Fruit fly (Drosophila melanogaster) S2 (cell line): Measurements from ENCODE around the gene CG42780.

ENCODE experiments used
- CG8478 ChIP-seq: fragments of >200 bp; optimal IDR thresholded peaks from 2 replicates; lab custom pipeline; 2018
- CTCF ChIP-seq, 2 experiments: fragments of >200 bp; optimal IDR thresholded peaks; 2 replicates each; lab custom pipeline; 2018

The CG42780 gene

DNA sequence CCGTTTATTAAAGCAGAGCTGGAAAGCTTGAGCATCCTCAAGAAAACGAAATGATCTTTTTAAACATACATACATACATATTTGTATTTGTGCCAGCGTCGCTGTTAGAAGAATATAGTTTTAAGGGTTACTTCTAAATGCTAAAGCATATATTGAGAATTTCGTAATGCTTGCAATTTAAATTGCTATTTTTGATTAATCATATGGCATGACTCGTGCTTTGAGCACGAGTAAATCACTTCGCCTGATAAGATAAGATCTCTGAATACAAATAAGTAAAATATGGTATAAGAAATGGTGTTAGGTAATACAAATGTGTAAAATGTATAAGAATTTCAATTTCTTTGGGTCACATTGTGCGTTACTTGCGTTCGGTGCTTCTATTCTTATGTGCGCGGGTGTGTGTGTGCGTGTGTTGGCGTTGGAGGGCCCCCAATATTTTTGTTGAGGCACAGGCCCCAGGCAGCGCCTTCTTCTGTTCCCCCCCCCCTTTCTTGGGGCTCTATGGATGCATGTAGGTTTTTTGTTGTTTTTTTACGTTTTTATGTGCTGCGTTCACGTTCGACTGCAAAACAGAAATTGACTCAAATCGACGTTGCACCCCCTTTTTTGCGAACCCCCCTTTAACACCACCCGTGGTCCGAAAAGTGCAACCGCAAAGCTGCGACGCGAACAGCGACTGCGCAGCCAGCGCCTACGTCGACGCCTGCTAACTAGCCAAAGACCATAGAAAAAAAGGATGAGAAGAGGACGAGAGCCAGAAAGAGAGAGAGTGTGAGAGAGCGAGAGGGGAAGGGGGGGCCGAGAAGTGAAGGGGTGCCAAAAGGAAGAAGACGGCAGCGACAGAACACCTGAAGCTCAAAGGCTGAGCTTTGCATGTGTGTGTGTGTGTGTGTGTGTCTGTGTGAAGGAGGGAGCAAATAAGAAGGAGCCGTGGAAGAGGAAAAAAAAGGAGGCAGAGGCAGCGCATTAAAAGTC lies 30.4 kb downstream of the CG42780 start:
- TF ChIP-seq CG8478 (lab: Kevin White, UChicago) (no peak), CTCF (optimal IDR thresholded peaks at IDR 0.05; lab: Kevin White, UChicago) (no peak)

DNA sequence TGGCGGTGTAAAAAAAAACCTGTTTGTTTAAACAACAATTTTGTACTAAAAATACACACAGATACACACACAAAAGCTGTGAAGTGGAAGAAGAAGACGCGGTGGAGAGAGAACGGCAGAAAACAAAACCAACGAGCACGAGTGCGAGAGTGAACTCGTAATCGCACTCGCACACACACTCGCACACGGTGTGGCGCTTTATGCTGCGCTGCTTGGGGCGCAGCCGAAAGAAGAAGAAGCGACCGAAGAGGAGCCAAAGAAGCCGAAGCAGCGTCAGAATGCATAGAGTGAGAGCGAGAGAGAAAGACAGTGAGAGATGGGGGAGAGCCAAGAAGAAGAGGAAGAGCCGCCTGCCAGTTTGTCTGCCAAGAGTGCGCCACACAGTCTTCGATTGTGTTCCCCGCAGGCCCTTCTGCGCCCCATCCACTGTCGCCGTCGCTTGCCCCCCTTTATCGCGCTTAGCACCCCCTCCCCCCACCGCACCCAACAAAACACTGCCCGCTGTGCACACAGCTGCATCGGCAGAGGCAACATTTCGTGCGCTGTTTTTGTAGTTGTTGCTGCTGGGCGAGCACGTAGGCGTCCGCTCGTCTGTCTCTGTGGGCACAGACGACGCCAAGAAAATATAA lies 31.2 kb downstream of the CG42780 start:
- no peak for TF ChIP-seq CTCF (optimal IDR thresholded peaks at IDR 0.05; lab: Kevin White, UChicago)
- TF ChIP-seq CG8478 (lab: Kevin White, UChicago): no peak

DNA sequence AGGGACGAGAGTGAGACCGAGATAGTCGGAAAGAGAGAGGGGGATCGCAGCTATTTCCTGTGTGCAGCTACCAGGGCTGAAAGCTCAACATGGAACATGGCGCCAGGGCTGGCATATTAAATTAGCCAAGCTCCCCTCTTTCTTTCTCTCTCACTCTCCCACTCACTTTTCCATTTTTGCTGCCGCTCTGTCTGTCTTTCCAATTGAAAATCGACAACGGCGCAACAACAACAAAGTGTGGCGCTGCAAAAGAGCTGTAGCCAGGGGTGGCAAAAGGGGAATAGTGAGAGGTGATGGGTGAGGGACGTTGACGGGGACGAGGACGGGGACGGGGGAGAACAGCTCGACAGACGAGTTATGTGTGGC lies 31.7 kb downstream of the CG42780 start:
- TF ChIP-seq CG8478 (lab: Kevin White, UChicago): no peak
- TF ChIP-seq CTCF (optimal IDR thresholded peaks at IDR 0.05; lab: Kevin White, UChicago): no peak

DNA sequence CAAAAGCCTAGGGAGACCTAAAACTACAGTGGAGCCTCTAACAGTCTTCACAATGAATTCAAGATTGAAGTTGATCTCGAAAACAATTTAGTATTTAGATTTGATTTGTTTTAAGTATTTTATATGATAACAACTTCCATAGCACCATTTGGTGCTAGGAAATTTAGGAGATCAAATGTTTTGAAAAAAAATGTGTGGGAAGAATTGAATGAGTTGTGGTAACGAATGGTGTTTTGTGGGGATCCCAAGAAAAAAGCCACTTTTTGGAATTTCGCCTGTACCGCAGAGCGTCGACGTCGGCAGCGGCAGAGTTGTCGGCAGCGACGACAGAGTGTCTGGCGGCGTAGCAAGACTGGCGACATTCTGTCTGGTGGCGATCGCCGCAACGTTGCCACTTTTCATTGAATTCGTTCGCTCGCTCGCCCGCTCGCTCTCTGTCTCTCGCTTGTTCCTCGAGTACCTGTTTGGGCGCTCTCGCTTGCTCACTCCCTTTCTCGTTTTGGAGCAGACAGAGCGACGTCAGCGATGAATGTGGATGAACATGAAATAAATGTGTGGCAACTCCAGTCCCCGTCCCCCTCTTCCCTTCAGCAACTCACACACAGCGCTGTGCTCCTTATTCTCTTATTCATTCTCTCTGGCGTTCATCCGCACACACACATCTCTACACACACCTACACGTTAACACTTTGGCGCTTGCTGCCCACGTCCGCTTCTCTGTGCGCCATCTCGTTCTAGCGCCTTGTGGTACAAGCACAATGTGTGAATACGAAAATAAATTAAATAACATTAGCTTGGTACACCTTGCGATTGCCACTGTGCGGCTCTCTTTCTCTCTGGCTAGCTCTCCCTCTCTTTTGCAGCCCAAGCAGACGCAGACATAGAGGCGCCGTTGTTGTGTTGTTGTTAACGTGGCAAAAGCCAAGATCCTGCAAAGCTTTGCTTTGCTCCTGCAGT lies 32.3 kb downstream of the CG42780 start:
- TF ChIP-seq CTCF (optimal IDR thresholded peaks at IDR 0.05; lab: Kevin White, UChicago) (no peak), CG8478 (lab: Kevin White, UChicago) (no peak)

DNA sequence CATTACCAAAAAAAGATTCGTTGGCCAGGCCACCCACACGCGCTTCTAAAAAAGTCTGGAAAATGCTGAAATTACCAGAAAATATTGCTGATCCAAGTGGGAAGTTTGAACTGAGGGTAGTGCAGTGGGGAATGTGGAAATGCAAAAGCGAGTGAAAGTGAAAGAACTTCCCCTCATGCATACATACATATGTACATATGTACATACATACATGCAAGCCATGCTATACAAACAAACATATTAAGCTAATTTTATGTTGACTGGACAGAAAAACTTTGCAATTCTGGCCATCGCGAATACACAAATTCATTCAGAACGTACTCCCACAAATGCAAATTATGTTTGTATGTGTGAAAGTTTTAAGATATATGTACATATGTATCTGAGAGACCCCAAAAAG lies 33.7 kb downstream of the CG42780 start:
- TF ChIP-seq CTCF (optimal IDR thresholded peaks at IDR 0.05; lab: Kevin White, UChicago) (no peak), CG8478 (lab: Kevin White, UChicago) (no peak)

DNA sequence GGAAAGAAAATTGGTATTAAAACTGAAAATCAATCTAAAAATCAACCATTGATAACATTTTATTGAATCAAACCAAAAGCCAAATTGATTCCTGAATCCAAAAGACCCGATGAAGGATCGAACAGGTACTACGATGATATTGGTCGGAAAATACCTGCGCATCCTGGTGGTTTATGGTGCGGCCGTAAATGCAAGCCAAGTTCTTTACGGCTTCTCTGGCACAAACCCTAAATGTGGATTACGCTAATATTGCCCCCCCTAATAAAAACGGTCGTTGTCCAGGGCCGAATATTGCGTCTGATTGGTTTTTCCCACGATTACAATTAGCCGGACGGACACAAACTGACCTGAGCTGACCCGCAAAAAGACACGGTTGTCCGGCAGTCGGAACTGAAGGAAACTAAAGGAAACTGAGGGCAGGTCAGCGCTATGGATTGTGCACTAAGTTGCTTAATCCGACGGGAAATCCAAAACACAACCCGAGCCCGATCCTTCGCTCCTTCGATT lies 35.2 kb downstream of the CG42780 start:
- TF ChIP-seq CTCF (optimal IDR thresholded peaks at IDR 0.05; lab: Kevin White, UChicago) (no peak), CG8478 (lab: Kevin White, UChicago) (no peak)

DNA sequence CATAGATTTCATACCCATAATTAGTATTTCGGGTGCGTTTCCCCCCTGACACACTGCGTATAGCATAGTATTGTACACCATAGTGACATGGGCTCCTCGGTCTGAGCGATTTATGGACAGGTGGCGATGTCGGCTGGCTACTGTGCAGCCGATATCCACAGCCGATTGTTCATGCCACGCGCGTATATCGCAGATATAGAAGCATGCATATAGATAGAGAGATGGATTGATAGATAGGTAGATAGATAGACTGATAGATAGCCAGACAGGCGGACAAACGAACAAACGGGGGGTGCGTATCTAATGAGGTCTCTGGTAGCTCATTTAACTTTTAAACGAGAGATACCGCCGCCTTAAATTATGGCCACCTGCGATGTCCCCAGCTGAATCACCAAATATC lies 36.0 kb downstream of the CG42780 start:
- TF ChIP-seq CTCF (optimal IDR thresholded peaks at IDR 0.05; lab: Kevin White, UChicago): no peak
- no peak for TF ChIP-seq CG8478 (lab: Kevin White, UChicago)

DNA sequence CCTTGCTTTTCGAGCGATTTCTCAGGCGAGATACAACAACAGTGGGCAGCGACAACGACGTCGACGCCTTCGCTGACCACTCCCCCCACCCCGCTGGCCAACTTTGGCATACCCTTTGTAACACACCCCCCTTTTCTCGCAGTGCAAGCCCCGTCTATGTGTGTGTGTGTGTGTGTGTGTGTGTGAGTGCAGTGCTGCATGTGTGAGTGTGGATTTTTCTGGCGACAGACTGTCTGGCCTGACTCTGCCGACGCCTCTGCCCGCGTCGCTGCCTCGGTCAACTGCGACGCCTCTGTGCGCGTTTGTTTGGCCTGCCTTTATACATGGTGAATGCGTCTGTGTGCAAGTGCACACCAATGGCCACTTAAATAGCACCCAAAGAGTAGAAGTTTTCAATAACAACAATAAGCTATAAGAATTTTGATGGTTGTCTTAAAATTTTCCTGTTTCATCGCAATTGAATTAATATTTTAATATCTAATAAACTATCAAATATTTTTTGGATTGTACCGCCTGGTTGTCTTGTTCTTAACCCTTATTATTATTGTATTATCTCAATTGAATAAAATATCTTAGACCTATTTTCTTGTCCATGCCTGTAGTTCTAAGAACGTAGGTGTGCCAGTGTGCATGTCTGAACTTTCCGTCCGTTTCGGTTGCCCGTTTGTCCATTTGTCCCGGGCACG lies 38.0 kb downstream of the CG42780 start:
- TF ChIP-seq CTCF (optimal IDR thresholded peaks at IDR 0.05; lab: Kevin White, UChicago): no peak
- no peak for TF ChIP-seq CG8478 (lab: Kevin White, UChicago)

DNA sequence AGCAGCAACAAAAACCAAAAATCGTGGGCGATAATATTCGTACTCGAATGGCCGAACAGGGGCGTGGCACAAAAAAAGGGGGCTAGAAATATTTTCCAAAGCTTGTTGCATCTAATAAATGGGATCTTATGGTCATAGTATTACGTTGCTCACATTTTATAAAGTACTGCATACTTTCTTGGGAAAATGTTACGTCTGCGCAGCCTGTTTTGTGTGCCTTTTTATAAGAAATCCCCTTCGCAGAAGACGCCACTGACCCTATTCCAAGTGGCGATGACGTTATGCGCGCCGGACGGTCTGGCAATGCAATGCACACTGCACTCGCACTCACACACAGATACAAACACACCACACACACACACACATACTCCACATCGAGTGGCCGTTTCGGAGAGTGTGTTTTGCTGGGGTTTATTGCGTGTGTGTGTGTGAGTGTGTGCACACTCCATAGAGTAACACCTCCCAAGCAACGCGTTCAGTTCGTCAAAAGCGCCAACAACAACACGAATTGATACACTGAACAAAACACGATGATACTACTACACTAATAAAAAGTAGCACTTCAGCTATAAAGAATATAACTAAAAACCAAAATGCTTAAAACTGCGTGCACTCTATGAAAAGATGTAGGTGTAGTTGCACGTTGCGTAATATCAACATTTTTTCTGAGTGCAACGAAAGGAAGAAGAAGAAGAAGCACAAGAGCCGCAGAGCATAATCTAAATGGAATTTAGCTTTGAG lies 38.7 kb downstream of the CG42780 start:
- TF ChIP-seq CG8478 (lab: Kevin White, UChicago) (no peak), CTCF (optimal IDR thresholded peaks at IDR 0.05; lab: Kevin White, UChicago) (no peak)

DNA sequence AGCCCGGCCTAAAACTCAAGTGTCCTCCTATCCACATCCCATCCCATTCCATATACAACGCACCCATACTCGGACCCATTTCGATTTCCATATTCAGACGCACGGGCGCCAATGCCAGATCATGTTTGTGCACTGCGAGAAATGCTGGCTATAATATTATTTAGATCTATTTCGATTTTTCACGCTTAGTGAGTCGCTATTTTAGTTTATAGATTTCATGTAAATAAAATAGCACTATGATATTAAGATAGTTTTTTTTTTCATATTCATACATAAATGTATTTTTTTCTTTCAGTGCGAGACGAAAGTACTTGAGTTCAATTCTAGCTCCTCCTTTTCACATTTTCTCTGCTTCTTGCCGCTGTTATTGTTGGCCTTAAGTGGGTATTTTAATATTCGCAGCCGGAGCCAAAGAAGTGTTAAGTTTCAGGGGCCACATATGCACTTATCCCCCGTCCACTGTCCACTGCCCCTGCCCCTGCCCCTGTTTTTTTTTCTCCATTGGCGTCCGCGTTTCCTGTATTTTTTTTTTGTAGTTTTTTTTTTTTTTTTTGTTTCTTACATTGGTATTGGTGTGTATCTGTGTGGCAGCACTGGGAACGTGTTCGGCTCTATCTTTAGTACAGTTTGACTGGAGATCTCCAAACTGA lies 40.0 kb downstream of the CG42780 start:
- no peak for TF ChIP-seq CG8478 (lab: Kevin White, UChicago)
- no peak for TF ChIP-seq CTCF (optimal IDR thresholded peaks at IDR 0.05; lab: Kevin White, UChicago)

DNA sequence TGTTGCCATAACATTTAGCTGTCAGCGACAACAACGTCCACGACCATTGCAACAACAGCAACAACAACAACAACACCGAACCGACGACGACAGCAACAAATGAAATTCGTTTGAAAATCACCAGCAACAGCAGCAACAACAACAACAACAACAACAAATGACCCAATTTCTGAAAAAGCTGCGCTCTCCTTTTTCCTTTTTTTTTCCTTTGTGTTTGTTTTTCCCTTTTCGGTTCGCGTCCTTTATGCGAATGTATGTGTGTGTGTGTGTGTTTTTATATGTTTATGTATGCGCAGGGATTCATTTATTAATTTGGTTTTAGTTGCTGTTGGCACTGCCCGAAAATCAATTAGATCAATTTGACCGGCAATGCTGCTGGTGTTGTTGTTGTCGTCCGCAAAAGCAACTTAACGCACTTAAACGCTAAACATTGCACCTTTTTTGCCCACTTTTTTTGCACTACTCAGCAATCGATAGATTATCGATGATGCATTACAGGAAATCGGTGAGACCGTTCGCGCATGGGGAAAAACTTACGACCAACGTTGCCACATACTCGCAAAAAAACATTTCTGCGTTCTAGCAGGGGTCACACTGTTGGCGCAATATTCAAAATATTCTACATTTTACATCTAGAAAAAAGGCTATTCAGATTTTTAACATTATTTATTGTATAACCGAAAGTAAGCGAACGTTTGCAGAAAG lies 41.0 kb downstream of the CG42780 start, which contains the start of gene unc-119:
TSS of gene unc-119 (minus strand) at position 488 of the 705 bp plus-strand sequence.
- TF ChIP-seq CTCF (optimal IDR thresholded peaks at IDR 0.05; lab: Kevin White, UChicago) (peak; percentile 42 to 60), CG8478 (lab: Kevin White, UChicago) (no peak)
